Fruit fly (Drosophila melanogaster) whole organism, embryonic: ENCODE results near the gene Tao.

Experiments used
- Atf3 ChIP-seq: fragments of 200-800 bp; sonication (Bioruptor generic); optimal IDR thresholded peaks from 3 replicates; lab custom pipeline; 2016; ENCODE audit warnings: missing biosample characterization, missing genetic modification characterization
- BEAF-32 ChIP-seq: fragments of 200-800 bp; sonication (Bioruptor generic); optimal IDR thresholded peaks from 3 replicates; lab custom pipeline; 2017; ENCODE audit warnings: missing biosample characterization, missing genetic modification characterization, mild to moderate bottlenecking, moderate library complexity, missing genetic modification reagents
- CG10366 ChIP-seq: fragments of 200-800 bp; sonication (Bioruptor generic); IDR thresholded peaks from 2 replicates; pipeline ENCODE4 v1.3.6; 2022; ENCODE audit warnings: missing biosample characterization, missing genetic modification characterization
- CG13894 ChIP-seq: fragments of 200-800 bp; sonication (Bioruptor generic); optimal IDR thresholded peaks from 3 replicates; lab custom pipeline; 2018; ENCODE audit warnings: missing biosample characterization, mild to moderate bottlenecking, missing genetic modification characterization, moderate library complexity
- CG14667 ChIP-seq: fragments of 200-800 bp; sonication (Bioruptor generic); IDR thresholded peaks from 2 replicates; pipeline ENCODE4 v1.3.6; 2022; ENCODE audit warnings: missing biosample characterization, missing genetic modification characterization
- CG16815 ChIP-seq: fragments of 200-800 bp; sonication (Bioruptor generic); optimal IDR thresholded peaks from 3 replicates; lab custom pipeline; 2017; ENCODE audit warnings: missing biosample characterization, mild to moderate bottlenecking, missing genetic modification characterization
- CG17361 ChIP-seq: fragments of 200-800 bp; sonication (Bioruptor generic); IDR thresholded peaks from 3 replicates; pipeline ENCODE4 v1.3.6; 2022; ENCODE audit warnings: missing biosample characterization, missing genetic modification characterization
- CG17829 ChIP-seq: fragments of 200-800 bp; optimal IDR thresholded peaks from 2 replicates; lab custom pipeline; 2019; ENCODE audit warnings: missing biosample characterization, mild to moderate bottlenecking, missing genetic modification characterization, moderate library complexity
- CG18476 ChIP-seq: fragments of 200-800 bp; sonication (Bioruptor generic); optimal IDR thresholded peaks from 2 replicates; lab custom pipeline; 2016; ENCODE audit warnings: missing biosample characterization, mild to moderate bottlenecking, missing genetic modification characterization
- CG2116 ChIP-seq: fragments of 200-800 bp; sonication (Bioruptor generic); optimal IDR thresholded peaks from 3 replicates; lab custom pipeline; 2018; ENCODE audit warnings: missing biosample characterization, mild to moderate bottlenecking, missing genetic modification characterization
- CG31224 ChIP-seq: fragments of 200-800 bp; sonication (Bioruptor generic); IDR thresholded peaks from 2 replicates; pipeline ENCODE4 v1.3.6; 2022; ENCODE audit warnings: missing biosample characterization, missing genetic modification characterization
- CG3407 ChIP-seq: fragments of 200-800 bp; sonication (Bioruptor generic); optimal IDR thresholded peaks from 2 replicates; lab custom pipeline; 2018; ENCODE audit warnings: missing biosample characterization, mild to moderate bottlenecking, missing genetic modification characterization
- CG34224 ChIP-seq: fragments of 200-800 bp; sonication (Bioruptor generic); IDR thresholded peaks from 3 replicates; pipeline ENCODE4 v1.3.6; 2022; ENCODE audit warnings: missing biosample characterization, missing genetic modification characterization; ENCODE audit not compliant: partially characterized antibody
- CG3838 ChIP-seq: fragments of 200-800 bp; sonication (Bioruptor generic); optimal IDR thresholded peaks from 3 replicates; lab custom pipeline; 2016; ENCODE audit warnings: missing biosample characterization, missing genetic modification characterization
- CG4820 ChIP-seq: fragments of 200-800 bp; sonication (Bioruptor generic); optimal IDR thresholded peaks from 3 replicates; lab custom pipeline; 2016; ENCODE audit warnings: missing biosample characterization, missing genetic modification characterization
- CG6689 ChIP-seq: fragments of 200-800 bp; sonication (Bioruptor generic); IDR thresholded peaks from 2 replicates; pipeline ENCODE4 v1.3.6; 2022; ENCODE audit warnings: missing biosample characterization, missing genetic modification characterization
- CG8281 ChIP-seq: fragments of 200-800 bp; sonication (Bioruptor generic); optimal IDR thresholded peaks from 2 replicates; lab custom pipeline; 2018; ENCODE audit warnings: missing biosample characterization, mild to moderate bottlenecking, missing genetic modification characterization, moderate library complexity
- CG8924 ChIP-seq: fragments of 200-800 bp; optimal IDR thresholded peaks from 3 replicates; lab custom pipeline; 2019; ENCODE audit warnings: missing biosample characterization, mild to moderate bottlenecking, missing genetic modification characterization, moderate library complexity
- CG9797 ChIP-seq: fragments of 200-800 bp; sonication (Bioruptor generic); optimal IDR thresholded peaks from 3 replicates; lab custom pipeline; 2018; ENCODE audit warnings: missing biosample characterization, mild to moderate bottlenecking, missing genetic modification characterization
- CTCF ChIP-seq: fragments of 200-800 bp; sonication (Bioruptor generic); optimal IDR thresholded peaks from 2 replicates; lab custom pipeline; 2017; ENCODE audit warnings: missing biosample characterization, mild to moderate bottlenecking, missing genetic modification characterization, moderate library complexity
- D19A ChIP-seq: fragments of 200-800 bp; optimal IDR thresholded peaks from 3 replicates; lab custom pipeline; 2019; ENCODE audit warnings: missing biosample characterization, mild to moderate bottlenecking, missing genetic modification characterization, moderate library complexity
- D19B ChIP-seq: fragments of 200-800 bp; sonication (Bioruptor generic); optimal IDR thresholded peaks from 2 replicates; lab custom pipeline; 2017; ENCODE audit warnings: missing biosample characterization, mild to moderate bottlenecking, missing genetic modification characterization
- Deaf1 ChIP-seq: fragments of 200-800 bp; optimal IDR thresholded peaks from 3 replicates; lab custom pipeline; 2019; ENCODE audit warnings: missing biosample characterization, mild to moderate bottlenecking, missing genetic modification characterization, moderate library complexity
- Dek ChIP-seq: fragments of 200-800 bp; sonication (Bioruptor generic); optimal IDR thresholded peaks from 3 replicates; lab custom pipeline; 2019; ENCODE audit warnings: missing biosample characterization, mild to moderate bottlenecking, missing genetic modification characterization, moderate library complexity
- Ets97D ChIP-seq: fragments of 200-800 bp; sonication (Bioruptor generic); optimal IDR thresholded peaks from 3 replicates; lab custom pipeline; 2016; ENCODE audit warnings: missing biosample characterization, missing genetic modification characterization
- GATAe ChIP-seq: fragments of 200-800 bp; sonication (Bioruptor generic); conservative IDR thresholded peaks from 2 replicates; pipeline ENCODE4 v1.3.6; 2022; ENCODE audit warnings: missing biosample characterization, missing genetic modification characterization
- HLH3B ChIP-seq: fragments of 200-800 bp; sonication (Bioruptor generic); IDR thresholded peaks from 2 replicates; pipeline ENCODE4 v1.3.6; 2022; ENCODE audit warnings: missing biosample characterization, missing genetic modification characterization
- HmgZ ChIP-seq: fragments of 200-800 bp; sonication (Bioruptor generic); optimal IDR thresholded peaks from 2 replicates; lab custom pipeline; 2018; ENCODE audit warnings: missing biosample characterization, mild to moderate bottlenecking, missing genetic modification characterization
- NfI ChIP-seq: fragments of 200-800 bp; sonication (Bioruptor generic); optimal IDR thresholded peaks from 3 replicates; lab custom pipeline; 2018; ENCODE audit warnings: missing biosample characterization, mild to moderate bottlenecking, missing genetic modification characterization, moderate library complexity
- Optix ChIP-seq: fragments of 200-800 bp; sonication (Bioruptor generic); IDR thresholded peaks from 3 replicates; pipeline ENCODE4 v1.3.6; 2022; ENCODE audit warnings: missing biosample characterization, missing genetic modification characterization
- Ptx1 ChIP-seq: fragments of 200-800 bp; sonication (Bioruptor generic); IDR thresholded peaks from 2 replicates; pipeline ENCODE4 v1.3.6; 2022; ENCODE audit warnings: missing biosample characterization, missing genetic modification characterization
- Ravus ChIP-seq: fragments of 200-800 bp; sonication (Bioruptor generic); IDR thresholded peaks from 2 replicates; pipeline ENCODE4 v1.3.6; 2022; ENCODE audit warnings: missing biosample characterization, missing genetic modification characterization
- aop ChIP-seq: fragments of 200-800 bp; sonication (Bioruptor generic); IDR thresholded peaks from 2 replicates; pipeline ENCODE4 v1.3.6; 2022; ENCODE audit warnings: missing biosample characterization, missing genetic modification characterization
- ap ChIP-seq: fragments of 200-800 bp; sonication (Bioruptor generic); IDR thresholded peaks from 2 replicates; pipeline ENCODE4 v1.3.6; 2022; ENCODE audit warnings: missing biosample characterization, missing genetic modification characterization
- dan ChIP-seq: fragments of 200-800 bp; sonication (Bioruptor generic); IDR thresholded peaks from 2 replicates; pipeline ENCODE4 v1.3.6; 2022; ENCODE audit warnings: missing biosample characterization, missing genetic modification characterization
- dati ChIP-seq: fragments of 200-800 bp; sonication (Bioruptor generic); IDR thresholded peaks from 2 replicates; pipeline ENCODE4 v1.3.6; 2022; ENCODE audit warnings: missing biosample characterization, missing genetic modification characterization
- exex ChIP-seq: fragments of 200-800 bp; sonication (Bioruptor generic); optimal IDR thresholded peaks from 4 replicates; lab custom pipeline; 2018; ENCODE audit warnings: missing biosample characterization, mild to moderate bottlenecking, missing genetic modification characterization, moderate library complexity
- nom ChIP-seq: fragments of 200-800 bp; sonication (Bioruptor generic); optimal IDR thresholded peaks from 2 replicates; lab custom pipeline; 2017; ENCODE audit warnings: missing biosample characterization, missing genetic modification characterization, mild to moderate bottlenecking, moderate library complexity, missing genetic modification reagents
- oc ChIP-seq: fragments of 200-800 bp; sonication (Bioruptor generic); optimal IDR thresholded peaks from 2 replicates; lab custom pipeline; 2018; ENCODE audit warnings: missing biosample characterization, mild to moderate bottlenecking, missing genetic modification characterization, moderate library complexity
- onecut ChIP-seq: fragments of 200-800 bp; sonication (Bioruptor generic); IDR thresholded peaks from 2 replicates; pipeline ENCODE4 v1.3.6; 2022; ENCODE audit warnings: missing biosample characterization, missing genetic modification characterization
- otp ChIP-seq: fragments of 200-800 bp; sonication (Bioruptor generic); IDR thresholded peaks from 3 replicates; pipeline ENCODE4, ENCODE4 v1.3.6; 2022; ENCODE audit warnings: missing biosample characterization, missing genetic modification characterization
- pan ChIP-seq, 4 experiments: fragments of >200 bp in 3 of 4; fragments of 200-800 bp in 1 of 4; sonication (Bioruptor generic) in 1 of 4; optimal IDR thresholded peaks in 3 of 4; IDR thresholded peaks in 1 of 4; 2 replicates each; pipeline versions ENCODE4 v1.3.6 to Lab custom; 2017 to 2022; ENCODE audit warnings: missing biosample characterization in 2 of 4, missing genetic modification characterization in 2 of 4, mixed read lengths in 1 of 4
- peb ChIP-seq: fragments of 200-800 bp; sonication (Bioruptor generic); IDR thresholded peaks from 2 replicates; pipeline ENCODE4 v1.3.6; 2022; ENCODE audit warnings: missing biosample characterization, missing genetic modification characterization
- ranshi ChIP-seq: fragments of 200-800 bp; sonication (Bioruptor generic); IDR thresholded peaks from 2 replicates; pipeline ENCODE4 v1.3.6; 2022; ENCODE audit warnings: missing biosample characterization, missing genetic modification characterization
- sob ChIP-seq: fragments of 200-800 bp; sonication (Bioruptor generic); IDR thresholded peaks from 2 replicates; pipeline ENCODE4 v1.3.6; 2022; ENCODE audit warnings: missing biosample characterization, missing genetic modification characterization
- sqz ChIP-seq: fragments of 200-800 bp; sonication (Bioruptor generic); optimal IDR thresholded peaks from 3 replicates; lab custom pipeline; 2018; ENCODE audit warnings: missing biosample characterization, mild to moderate bottlenecking, missing genetic modification characterization
- tio ChIP-seq: fragments of 200-800 bp; sonication (Bioruptor generic); optimal IDR thresholded peaks from 2 replicates; lab custom pipeline; 2017; ENCODE audit warnings: missing biosample characterization, missing genetic modification characterization, inconsistent platforms
- tll ChIP-seq, 2 experiments: fragments of 200-800 bp in 1 of 2; fragments of >200 bp in 1 of 2; sonication (Bioruptor generic) in 1 of 2; optimal IDR thresholded peaks; 2 replicates each; lab custom pipeline; 2017 to 2019; ENCODE audit warnings: missing biosample characterization in 2 of 2, missing genetic modification characterization in 2 of 2, mild to moderate bottlenecking in 1 of 2, moderate library complexity in 1 of 2
- vvl ChIP-seq: fragments of 200-800 bp; sonication (Bioruptor generic); IDR thresholded peaks from 2 replicates; pipeline ENCODE4 v1.3.6; 2022; ENCODE audit warnings: missing biosample characterization, missing genetic modification characterization
- wdn ChIP-seq: fragments of 200-800 bp; sonication (Bioruptor generic); IDR thresholded peaks from 2 replicates; pipeline ENCODE4 v1.3.6; 2022; ENCODE audit warnings: missing biosample characterization, missing genetic modification characterization
- wor ChIP-seq: fragments of 200-800 bp; sonication (Bioruptor generic); IDR thresholded peaks from 2 replicates; pipeline ENCODE4 v1.3.6; 2022; ENCODE audit warnings: missing biosample characterization, missing genetic modification characterization
- zen ChIP-seq: fragments of 200-800 bp; sonication (Bioruptor generic); optimal IDR thresholded peaks from 3 replicates; lab custom pipeline; 2018; ENCODE audit warnings: missing biosample characterization, mild to moderate bottlenecking, missing genetic modification characterization, moderate library complexity

The Tao gene

DNA sequence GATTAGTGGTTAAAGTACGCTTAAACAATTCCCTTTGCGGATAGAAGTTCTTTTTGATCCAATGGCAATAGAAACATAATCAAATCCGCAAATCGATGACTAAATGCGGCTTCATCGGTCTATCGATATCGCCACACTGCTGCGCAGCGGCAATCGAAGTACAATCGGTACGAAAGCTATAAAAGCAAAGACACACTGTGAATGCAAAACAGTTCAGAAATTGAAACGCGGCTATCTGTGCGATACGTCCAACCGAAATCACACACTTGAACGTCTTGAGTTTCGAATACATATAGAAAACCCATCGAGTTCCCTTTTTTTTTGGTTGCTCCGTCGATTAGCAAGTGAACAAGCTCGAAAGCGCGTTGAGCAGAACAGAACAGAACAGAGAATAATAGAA, 25.4 kb upstream of the Tao start, which contains the start of gene CG14207 (continued):
- TF ChIP-seq BEAF-32 (GFP tag; lab: Kevin White, UChicago) = peak; percentile 61
- TF ChIP-seq peb = no peak
- TF ChIP-seq oc (tag; lab: Kevin White, UChicago) = no peak
- TF ChIP-seq Atf3 (GFP tag; lab: Kevin White, UChicago) = no peak
- no peak for TF ChIP-seq Ravus (GFP tag; lab: Robert Waterston, UW)
- no peak for TF ChIP-seq CG6689
- TF ChIP-seq exex (tag; lab: Kevin White, UChicago) = peak; percentile 27
- TF ChIP-seq CG3838 (GFP tag; lab: Kevin White, UChicago) = no peak
- no peak for TF ChIP-seq dati
- TF ChIP-seq CG31224 (GFP tag; lab: Robert Waterston, UW) = no peak
- no peak for TF ChIP-seq ap (GFP tag; lab: Robert Waterston, UW)
- TF ChIP-seq tll (GFP tag; optimal IDR thresholded peaks at IDR 0.05; lab: Kevin White, UChicago) = no peak
- TF ChIP-seq HmgZ (tag; lab: Kevin White, UChicago) = peak; percentile 62
- TF ChIP-seq CG13894 (tag; lab: Kevin White, UChicago) = peak; percentile 52
- TF ChIP-seq Ets97D (GFP tag; lab: Kevin White, UChicago) = peak; percentile 41
- no peak for TF ChIP-seq nom (GFP tag; lab: Kevin White, UChicago)
- TF ChIP-seq CG16815 (GFP tag; lab: Kevin White, UChicago) = no peak
- TF ChIP-seq CG2116 (GFP tag; lab: Kevin White, UChicago) = peak; percentile 86
- 0 out of 3 replicates have a peak, but pooled peaks have one; percentile 19 for TF ChIP-seq CG17361 (GFP tag; lab: Robert Waterston, UW)
- no peak for TF ChIP-seq aop (GFP tag; lab: Robert Waterston, UW)
- no peak for TF ChIP-seq CTCF (GFP tag; lab: Kevin White, UChicago)
- no peak for TF ChIP-seq dan
- no peak for TF ChIP-seq HLH3B (GFP tag; lab: Robert Waterston, UW)
- no peak for TF ChIP-seq CG8281 (tag; lab: Kevin White, UChicago)
- peak; percentile 20 for TF ChIP-seq D19A (tag; lab: Kevin White, UChicago)
- TF ChIP-seq CG14667 (GFP tag; lab: Robert Waterston, UW) = no peak
- 0 out of 2 replicates have a peak, but pooled peaks have one; percentile 40 for TF ChIP-seq sob
- TF ChIP-seq Ptx1 (GFP tag; lab: Robert Waterston, UW) = no peak
- TF ChIP-seq tio = no peak
- peak; percentile 12 for TF ChIP-seq NfI (GFP tag; lab: Kevin White, UChicago)
- TF ChIP-seq CG17829 = no peak
- TF ChIP-seq D19B (GFP tag; lab: Kevin White, UChicago) = no peak
- TF ChIP-seq CG10366 (GFP tag; lab: Robert Waterston, UW) = no peak
- TF ChIP-seq sqz (GFP tag; lab: Kevin White, UChicago) = peak; percentile 22
- no peak for TF ChIP-seq GATAe (GFP tag; lab: Robert Waterston, UW)
- no peak for TF ChIP-seq pan (optimal IDR thresholded peaks at IDR 0.05; lab: Kevin White, UChicago)
- peak in 1 of 2 experiments; percentile 30 for TF ChIP-seq pan (GFP tag; optimal IDR thresholded peaks at IDR 0.05 in 1 of 2, IDR thresholded peaks at IDR 0.05 in 1 of 2)
- TF ChIP-seq onecut (GFP tag; lab: Robert Waterston, UW) = no peak
- no peak for TF ChIP-seq CG4820 (GFP tag; lab: Kevin White, UChicago)
- TF ChIP-seq wdn (GFP tag; lab: Robert Waterston, UW) = no peak
- TF ChIP-seq CG8924 (tag; lab: Kevin White, UChicago) = no peak
- no peak for TF ChIP-seq CG3407
- TF ChIP-seq Dek (tag; lab: Kevin White, UChicago) = peak; percentile 14
- TF ChIP-seq vvl = peak; percentile 64
- TF ChIP-seq CG18476 = no peak
- no peak for TF ChIP-seq wor
- peak; percentile 10 for TF ChIP-seq Deaf1
- no peak for TF ChIP-seq zen (tag; lab: Kevin White, UChicago)
- no peak for TF ChIP-seq CG9797 (GFP tag; lab: Kevin White, UChicago)
- TF ChIP-seq CG34224 = peak; percentile 73
- no peak for TF ChIP-seq Optix
- no peak for TF ChIP-seq otp (GFP tag; lab: Robert Waterston, UW)
- TF ChIP-seq ranshi (GFP tag; lab: Robert Waterston, UW) = no peak
